Fruit fly (Drosophila melanogaster): ENCODE data around the gene CG11585.

CG11585 gene

DNA sequence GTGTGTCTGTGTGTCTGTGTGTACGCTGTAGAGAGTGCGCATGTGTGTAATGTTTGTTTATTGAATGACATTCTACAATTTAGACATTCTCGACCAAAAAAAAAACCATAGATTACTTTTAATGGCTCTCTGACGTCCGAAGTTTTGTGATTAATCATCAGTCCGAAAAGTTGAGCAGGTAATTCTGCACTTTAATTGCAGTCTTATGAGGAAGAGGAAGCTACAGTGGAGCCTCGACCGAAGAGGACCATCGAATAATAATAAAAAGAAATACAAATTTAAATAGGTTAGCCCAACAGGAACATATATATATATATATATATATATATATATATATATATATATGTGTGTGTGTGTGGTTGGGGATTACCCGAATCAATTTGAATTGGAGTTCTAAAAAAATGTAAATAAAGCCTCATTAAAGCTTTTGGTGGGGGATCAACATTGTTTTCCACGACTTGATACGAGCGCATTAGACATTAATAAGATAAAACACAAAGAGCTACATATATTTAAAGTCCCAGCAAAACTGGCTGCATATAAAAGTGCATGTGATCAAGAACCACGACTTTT is 20.0 kb downstream of the CG11585 start:
- TF ChIP-seq Dad (GFP tag; optimal IDR thresholded peaks at IDR 0.05) (no peak), CG17612 (GFP tag; IDR thresholded peaks at IDR 0.05) (no peak), CG10979 (tag; optimal IDR thresholded peaks at IDR 0.05) (no peak), tgo (GFP tag; IDR thresholded peaks at IDR 0.05) (no peak), bab2 (GFP tag; optimal IDR thresholded peaks at IDR 0.05) (no peak), Med (GFP tag) (peak; percentile 69), CG4360 (GFP tag; IDR thresholded peaks at IDR 0.05) (no peak), CG9797 (GFP tag; optimal IDR thresholded peaks at IDR 0.05) (no peak), org-1 (GFP tag; optimal IDR thresholded peaks at IDR 0.05) (no peak), psq (GFP tag; optimal IDR thresholded peaks at IDR 0.05) (no peak), exex (tag; optimal IDR thresholded peaks at IDR 0.05) (peak; percentile 16), bowl (GFP tag; IDR thresholded peaks at IDR 0.05) (no peak), CG2129 (GFP tag; IDR thresholded peaks at IDR 0.05; ENCODE audit: partially characterized antibody) (no peak), CG13894 (tag; optimal IDR thresholded peaks at IDR 0.05) (no peak), CrebB (tag; optimal IDR thresholded peaks at IDR 0.05) (no peak), Ptx1 (GFP tag; IDR thresholded peaks at IDR 0.05) (no peak), Optix (GFP tag; IDR thresholded peaks at IDR 0.05) (no peak), sqz (GFP tag; optimal IDR thresholded peaks at IDR 0.05) (peak; percentile 68), corto (GFP tag; optimal IDR thresholded peaks at IDR 0.05) (no peak), pnt (GFP tag; optimal IDR thresholded peaks at IDR 0.05) (no peak), danr (GFP tag; IDR thresholded peaks at IDR 0.05) (no peak), CG31441 (GFP tag; IDR thresholded peaks at IDR 0.05) (no peak), CG6765 (GFP tag; optimal IDR thresholded peaks at IDR 0.05) (no peak), gro (GFP tag; optimal IDR thresholded peaks at IDR 0.05) (no peak), CG3281 (GFP tag; optimal IDR thresholded peaks at IDR 0.05) (peak; percentile 6), gem (tag; optimal IDR thresholded peaks at IDR 0.05) (peak; percentile 6), CG14667 (GFP tag; IDR thresholded peaks at IDR 0.05) (no peak), dm (GFP tag; optimal IDR thresholded peaks at IDR 0.05) (no peak), CG8388 (GFP tag; optimal IDR thresholded peaks at IDR 0.05) (no peak), eve (GFP tag; optimal IDR thresholded peaks at IDR 0.05) (peak in 1 of 2 experiments; percentile 34), CG8359 (GFP tag; optimal IDR thresholded peaks at IDR 0.05; ENCODE audit: borderline replicate concordance) (no peak), Ssrp (tag; optimal IDR thresholded peaks at IDR 0.05) (peak; percentile 21), H2.0 (GFP tag; IDR thresholded peaks at IDR 0.05) (no peak), CG1792 (GFP tag; optimal IDR thresholded peaks at IDR 0.05) (no peak), sens (GFP tag) (peak; percentile 78), CG8281 (tag; optimal IDR thresholded peaks at IDR 0.05) (peak; percentile 0), CG3847 (GFP tag; IDR thresholded peaks at IDR 0.05) (no peak), Lhr (GFP tag; optimal IDR thresholded peaks at IDR 0.05) (no peak), otp (GFP tag; IDR thresholded peaks at IDR 0.05) (no peak), sd (tag; optimal IDR thresholded peaks at IDR 0.05) (peak; percentile 69), grau (tag; optimal IDR thresholded peaks at IDR 0.05) (peak; percentile 46), chn (GFP tag; optimal IDR thresholded peaks at IDR 0.05) (no peak)
